Fruit fly (Drosophila melanogaster): ENCODE results near the gene Fum3.

Gene Fum3

dm6 chr3L:11418041-11418674 is 47.5 kb downstream of the Fum3 start (continued):
- TF ChIP-seq Scr (GFP tag; IDR thresholded peaks at IDR 0.05; ENCODE audit: partially characterized antibody) (no peak), bsh (GFP tag; optimal IDR thresholded peaks at IDR 0.05) (peak in 1 of 2 experiments; percentile 97), Nf-YA (GFP tag; IDR thresholded peaks at IDR 0.05) (peak; percentile 84), unpg (GFP tag; optimal IDR thresholded peaks at IDR 0.05) (peak; percentile 93), CG17829 (tag; optimal IDR thresholded peaks at IDR 0.05) (peak; percentile 96), Ssrp (tag; optimal IDR thresholded peaks at IDR 0.05) (peak; percentile 94), sug (tag; optimal IDR thresholded peaks at IDR 0.05) (peak; percentile 80), CG7839 (tag; optimal IDR thresholded peaks at IDR 0.05) (peak; percentile 97), CG12071 (GFP tag; optimal IDR thresholded peaks at IDR 0.05) (peak; percentile 84), CG17802 (tag; optimal IDR thresholded peaks at IDR 0.05) (peak; percentile 80), Fer2 (tag; optimal IDR thresholded peaks at IDR 0.05) (peak; percentile 79), CG34422 (GFP tag; IDR thresholded peaks at IDR 0.05) (peak; percentile 90), CG3163 (GFP tag; optimal IDR thresholded peaks at IDR 0.05) (peak; percentile 82), CG15696 (tag; optimal IDR thresholded peaks at IDR 0.05) (peak; percentile 98), CG3995 (GFP tag; optimal IDR thresholded peaks at IDR 0.05) (peak; percentile 43), CG7987 (GFP tag; optimal IDR thresholded peaks at IDR 0.05) (peak; percentile 67), odd (GFP tag; optimal IDR thresholded peaks at IDR 0.05) (peak; percentile 85), fu2 (GFP tag; optimal IDR thresholded peaks at IDR 0.05) (peak; percentile 86), CG10654 (GFP tag; optimal IDR thresholded peaks at IDR 0.05) (peak; percentile 91), amos (GFP tag; IDR thresholded peaks at IDR 0.05; ENCODE audit: partially characterized antibody) (no peak), Gsc (GFP tag; IDR thresholded peaks at IDR 0.05) (peak; percentile 93), sr (GFP tag; IDR thresholded peaks at IDR 0.05) (no peak; the same call in 2 of the 3 replicates), usp (GFP tag; optimal IDR thresholded peaks at IDR 0.05) (no peak), CG13894 (tag; optimal IDR thresholded peaks at IDR 0.05) (no peak), vfl (GFP tag; optimal IDR thresholded peaks at IDR 0.05) (peak; percentile 40), CoRest (tag; optimal IDR thresholded peaks at IDR 0.05) (peak; percentile 96), CkIIα-i1 (GFP tag; IDR thresholded peaks at IDR 0.05) (peak; percentile 81), CG32532 (GFP tag; IDR thresholded peaks at IDR 0.05) (peak; percentile 92), Asciz (GFP tag; optimal IDR thresholded peaks at IDR 0.05) (peak; percentile 94), Dek (tag; optimal IDR thresholded peaks at IDR 0.05) (peak; percentile 88), lbe (GFP tag; optimal IDR thresholded peaks at IDR 0.05) (no peak), CG4360 (GFP tag; IDR thresholded peaks at IDR 0.05) (no peak), luna (GFP tag; optimal IDR thresholded peaks at IDR 0.05) (no peak), CG18011 (GFP tag; optimal IDR thresholded peaks at IDR 0.05) (peak; percentile 48), Blimp-1 (GFP tag; optimal IDR thresholded peaks at IDR 0.05) (peak; percentile 94), otp (GFP tag; IDR thresholded peaks at IDR 0.05) (peak; percentile 99), zfh2 (GFP tag; optimal IDR thresholded peaks at IDR 0.05) (peak; percentile 54), MBD-R2 (GFP tag; IDR thresholded peaks at IDR 0.05) (peak; percentile 80), Drgx (GFP tag; IDR thresholded peaks at IDR 0.05) (peak; percentile 69), CG14710 (tag; optimal IDR thresholded peaks at IDR 0.05) (peak; percentile 97), CG1233 (GFP tag; optimal IDR thresholded peaks at IDR 0.05) (peak; percentile 94), rib (GFP tag; IDR thresholded peaks at IDR 0.05) (peak; percentile 83), CG4730 (GFP tag; IDR thresholded peaks at IDR 0.05) (peak; percentile 93), h (optimal IDR thresholded peaks at IDR 0.05) (no peak), unc-4 (GFP tag; IDR thresholded peaks at IDR 0.05; ENCODE audit: partially characterized antibody) (no peak), mld (GFP tag; IDR thresholded peaks at IDR 0.05; ENCODE audit: partially characterized antibody) (no peak), Bdp1 (GFP tag; optimal IDR thresholded peaks at IDR 0.05) (peak; percentile 86), CG12744 (GFP tag; optimal IDR thresholded peaks at IDR 0.05) (peak; percentile 90), br (optimal IDR thresholded peaks at IDR 0.05) (no peak), nau (GFP tag; optimal IDR thresholded peaks at IDR 0.05) (peak; percentile 89)

All from whole organism, embryonic.